Fruit fly (Drosophila melanogaster) whole organism, embryonic: ENCODE measurements around the gene trk.
A peak's percentile ranks its signal among the peaks of the same experiment; 100 is the strongest.

Experiments
- CG12155 ChIP-seq: fragments of 200-800 bp; sonication (Bioruptor generic); optimal IDR thresholded peaks from 3 replicates; lab custom pipeline; 2016; ENCODE audit warnings: missing biosample characterization, missing genetic modification characterization
- CG13424 ChIP-seq: fragments of 200-800 bp; sonication (Bioruptor generic); optimal IDR thresholded peaks from 2 replicates; lab custom pipeline; 2019; ENCODE audit warnings: missing biosample characterization, mild to moderate bottlenecking, missing genetic modification characterization, moderate library complexity
- CG14050 ChIP-seq: fragments of 200-800 bp; sonication (Bioruptor generic); IDR thresholded peaks from 3 replicates; pipeline ENCODE4 v1.3.6; 2022; ENCODE audit warnings: missing biosample characterization, missing genetic modification characterization
- CG14710 ChIP-seq: fragments of 200-800 bp; sonication (Bioruptor generic); optimal IDR thresholded peaks from 3 replicates; lab custom pipeline; 2019; ENCODE audit warnings: missing biosample characterization, mild to moderate bottlenecking, missing genetic modification characterization, moderate library complexity
- CG1792 ChIP-seq: fragments of 200-800 bp; sonication (Bioruptor generic); optimal IDR thresholded peaks from 2 replicates; lab custom pipeline; 2016; ENCODE audit warnings: missing biosample characterization, missing genetic modification characterization
- CG18599 ChIP-seq: fragments of 200-800 bp; sonication (Bioruptor generic); optimal IDR thresholded peaks from 3 replicates; lab custom pipeline; 2017; ENCODE audit warnings: missing biosample characterization, missing genetic modification characterization, mild to moderate bottlenecking, moderate library complexity, missing genetic modification reagents
- CG18764 ChIP-seq: fragments of 200-800 bp; sonication (Bioruptor generic); optimal IDR thresholded peaks from 3 replicates; lab custom pipeline; 2016; ENCODE audit warnings: missing biosample characterization, missing genetic modification characterization
- CG30020 ChIP-seq: fragments of 200-800 bp; optimal IDR thresholded peaks from 2 replicates; lab custom pipeline; 2019; ENCODE audit warnings: missing biosample characterization, mild to moderate bottlenecking, missing genetic modification characterization, moderate library complexity
- CG30403 ChIP-seq: fragments of 200-800 bp; sonication (Bioruptor generic); optimal IDR thresholded peaks from 3 replicates; lab custom pipeline; 2016; ENCODE audit warnings: missing biosample characterization, missing genetic modification characterization
- CG31388 ChIP-seq: fragments of 200-800 bp; sonication (Bioruptor generic); optimal IDR thresholded peaks from 2 replicates; lab custom pipeline; 2016; ENCODE audit warnings: missing biosample characterization, missing genetic modification characterization
- CG7928 ChIP-seq: fragments of 200-800 bp; sonication (Bioruptor generic); optimal IDR thresholded peaks from 2 replicates; lab custom pipeline; 2017; ENCODE audit warnings: missing biosample characterization, mild to moderate bottlenecking, missing genetic modification characterization
- CoRest ChIP-seq: fragments of 200-800 bp; sonication (Bioruptor generic); optimal IDR thresholded peaks from 3 replicates; lab custom pipeline; 2018; ENCODE audit warnings: missing biosample characterization, mild to moderate bottlenecking, missing genetic modification characterization, moderate library complexity
- Dad ChIP-seq: fragments of 200-800 bp; sonication (Bioruptor generic); optimal IDR thresholded peaks from 3 replicates; lab custom pipeline; 2016; ENCODE audit warnings: missing biosample characterization, missing genetic modification characterization
- Dbx ChIP-seq: fragments of 200-800 bp; sonication (Bioruptor generic); IDR thresholded peaks from 3 replicates; pipeline ENCODE4 v1.3.6; 2022; ENCODE audit warnings: missing biosample characterization, missing genetic modification characterization
- Eip74EF ChIP-seq, 2 experiments: fragments of 200-800 bp in 1 of 2; fragments of >200 bp in 1 of 2; sonication (Bioruptor generic) in 1 of 2; optimal IDR thresholded peaks; 2 replicates each; lab custom pipeline; 2017 to 2019; ENCODE audit warnings: missing biosample characterization in 2 of 2, missing genetic modification characterization in 2 of 2, mild to moderate bottlenecking in 1 of 2, moderate library complexity in 1 of 2
- Elba2 ChIP-seq: fragments of 200-800 bp; sonication (Bioruptor generic); optimal IDR thresholded peaks from 3 replicates; lab custom pipeline; 2016; ENCODE audit warnings: missing biosample characterization, missing genetic modification characterization
- Fer2 ChIP-seq: fragments of 200-800 bp; sonication (Bioruptor generic); optimal IDR thresholded peaks from 2 replicates; lab custom pipeline; 2018; ENCODE audit warnings: missing biosample characterization, mild to moderate bottlenecking, missing genetic modification characterization, moderate library complexity
- H2.0 ChIP-seq: fragments of 200-800 bp; sonication (Bioruptor generic); IDR thresholded peaks from 2 replicates; pipeline ENCODE4 v1.3.6; 2022; ENCODE audit warnings: missing biosample characterization, missing genetic modification characterization
- HLH4C ChIP-seq: fragments of 200-800 bp; sonication (Bioruptor generic); IDR thresholded peaks from 3 replicates; pipeline ENCODE4 v1.3.6; 2022; ENCODE audit warnings: missing biosample characterization, missing genetic modification characterization; ENCODE audit not compliant: partially characterized antibody
- Lim3 ChIP-seq: fragments of 200-800 bp; sonication (Bioruptor generic); IDR thresholded peaks from 2 replicates; pipeline ENCODE4 v1.3.6; 2022; ENCODE audit warnings: missing biosample characterization, missing genetic modification characterization
- Nf-YA ChIP-seq: fragments of 200-800 bp; sonication (Bioruptor generic); IDR thresholded peaks from 2 replicates; pipeline ENCODE4 v1.3.6; 2022; ENCODE audit warnings: missing biosample characterization, missing genetic modification characterization
- PHDP ChIP-seq: fragments of 200-800 bp; sonication (Bioruptor generic); optimal IDR thresholded peaks from 3 replicates; lab custom pipeline; 2018; ENCODE audit warnings: missing biosample characterization, mild to moderate bottlenecking, missing genetic modification characterization, moderate library complexity
- Scr ChIP-seq: fragments of 200-800 bp; sonication (Bioruptor generic); IDR thresholded peaks from 2 replicates; pipeline ENCODE4 v1.3.6; 2022; ENCODE audit warnings: missing biosample characterization, missing genetic modification characterization; ENCODE audit not compliant: partially characterized antibody
- Side ChIP-seq: fragments of 200-800 bp; sonication (Bioruptor generic); optimal IDR thresholded peaks from 2 replicates; lab custom pipeline; 2016; ENCODE audit warnings: missing biosample characterization, missing genetic modification characterization
- Spps ChIP-seq: fragments of 200-800 bp; sonication (Bioruptor generic); optimal IDR thresholded peaks from 2 replicates; lab custom pipeline; 2018; ENCODE audit warnings: missing biosample characterization, mild to moderate bottlenecking, missing genetic modification characterization
- Sry-β ChIP-seq: fragments of 200-800 bp; sonication (Bioruptor generic); optimal IDR thresholded peaks from 2 replicates; lab custom pipeline; 2018; ENCODE audit warnings: missing biosample characterization, mild to moderate bottlenecking, missing genetic modification characterization, moderate library complexity
- Ssrp ChIP-seq: fragments of 200-800 bp; sonication (Bioruptor generic); optimal IDR thresholded peaks from 2 replicates; lab custom pipeline; 2018; ENCODE audit warnings: missing biosample characterization, mild to moderate bottlenecking, missing genetic modification characterization, moderate library complexity
- cad ChIP-seq: fragments of >200 bp; optimal IDR thresholded peaks from 2 replicates; lab custom pipeline; 2017; ENCODE audit warnings: missing biosample characterization, missing genetic modification characterization
- ci ChIP-seq: fragments of 200-800 bp; sonication (Bioruptor generic); IDR thresholded peaks from 3 replicates; pipeline ENCODE4 v1.3.6; 2022; ENCODE audit warnings: missing biosample characterization, missing genetic modification characterization
- dm ChIP-seq: fragments of 200-800 bp; sonication (Bioruptor generic); optimal IDR thresholded peaks from 3 replicates; lab custom pipeline; 2016; ENCODE audit warnings: missing biosample characterization, missing genetic modification characterization
- exex ChIP-seq: fragments of 200-800 bp; sonication (Bioruptor generic); optimal IDR thresholded peaks from 4 replicates; lab custom pipeline; 2018; ENCODE audit warnings: missing biosample characterization, mild to moderate bottlenecking, missing genetic modification characterization, moderate library complexity
- fd102C ChIP-seq: fragments of 200-800 bp; sonication (Bioruptor generic); optimal IDR thresholded peaks from 2 replicates; lab custom pipeline; 2018; ENCODE audit warnings: missing biosample characterization, mild to moderate bottlenecking, missing genetic modification characterization, moderate library complexity
- gcm2 ChIP-seq: fragments of 200-800 bp; sonication (Bioruptor generic); optimal IDR thresholded peaks from 2 replicates; lab custom pipeline; 2016; ENCODE audit warnings: missing biosample characterization, missing genetic modification characterization
- kah ChIP-seq: fragments of 200-800 bp; sonication (Bioruptor generic); optimal IDR thresholded peaks from 2 replicates; lab custom pipeline; 2018; ENCODE audit warnings: missing biosample characterization, mild to moderate bottlenecking, missing genetic modification characterization
- lov ChIP-seq, 2 experiments: fragments of 200-800 bp in 1 of 2; fragments of >200 bp in 1 of 2; sonication (Bioruptor generic) in 1 of 2; IDR thresholded peaks in 1 of 2; optimal IDR thresholded peaks in 1 of 2; 2 replicates in 1 of 2; 3 replicates in 1 of 2; pipeline versions ENCODE4 v1.3.6 to Lab custom; 2017 to 2022; ENCODE audit warnings: missing biosample characterization in 1 of 2, missing genetic modification characterization in 1 of 2
- odd ChIP-seq: fragments of 200-800 bp; sonication (Bioruptor generic); optimal IDR thresholded peaks from 2 replicates; lab custom pipeline; 2017; ENCODE audit warnings: missing biosample characterization, mild to moderate bottlenecking, missing genetic modification characterization
- sens ChIP-seq: fragments of 200-800 bp; sonication (Bioruptor generic); peaks from one replicate; lab custom pipeline; 2016; ENCODE audit warnings: missing biosample characterization, missing genetic modification characterization
- sim ChIP-seq: fragments of 200-800 bp; sonication (Bioruptor generic); IDR thresholded peaks from 2 replicates; pipeline ENCODE4 v1.3.6; 2022; ENCODE audit warnings: missing biosample characterization, missing genetic modification characterization
- sima ChIP-seq: fragments of 200-800 bp; sonication (Bioruptor generic); optimal IDR thresholded peaks from 2 replicates; lab custom pipeline; 2016; ENCODE audit warnings: missing biosample characterization, missing genetic modification characterization
- slp2 ChIP-seq: fragments of 200-800 bp; sonication (Bioruptor generic); optimal IDR thresholded peaks from 2 replicates; lab custom pipeline; 2016; ENCODE audit warnings: missing biosample characterization, missing genetic modification characterization
- sqz ChIP-seq: fragments of 200-800 bp; sonication (Bioruptor generic); optimal IDR thresholded peaks from 3 replicates; lab custom pipeline; 2018; ENCODE audit warnings: missing biosample characterization, mild to moderate bottlenecking, missing genetic modification characterization
- stc ChIP-seq: fragments of 200-800 bp; sonication (Bioruptor generic); IDR thresholded peaks from 2 replicates; pipeline ENCODE4 v1.3.6; 2022; ENCODE audit warnings: missing biosample characterization, missing genetic modification characterization
- stwl ChIP-seq: fragments of 200-800 bp; sonication (Bioruptor generic); optimal IDR thresholded peaks from 3 replicates; lab custom pipeline; 2018; ENCODE audit warnings: missing biosample characterization, mild to moderate bottlenecking, missing genetic modification characterization, moderate library complexity
- tin ChIP-seq: fragments of 200-800 bp; sonication (Bioruptor generic); optimal IDR thresholded peaks from 3 replicates; lab custom pipeline; 2016; ENCODE audit warnings: missing biosample characterization, missing genetic modification characterization
- tio ChIP-seq: fragments of 200-800 bp; sonication (Bioruptor generic); optimal IDR thresholded peaks from 2 replicates; lab custom pipeline; 2017; ENCODE audit warnings: missing biosample characterization, missing genetic modification characterization, inconsistent platforms
- tna ChIP-seq: fragments of 200-800 bp; sonication (Bioruptor generic); IDR thresholded peaks from 2 replicates; pipeline ENCODE4 v1.3.6; 2022; ENCODE audit warnings: missing biosample characterization, missing genetic modification characterization; ENCODE audit not compliant: partially characterized antibody
- vnd ChIP-seq: fragments of 200-800 bp; sonication (Bioruptor generic); IDR thresholded peaks from 3 replicates; pipeline ENCODE4 v1.3.6; 2022; ENCODE audit warnings: missing biosample characterization, missing genetic modification characterization; ENCODE audit not compliant: partially characterized antibody

The trk gene

DNA sequence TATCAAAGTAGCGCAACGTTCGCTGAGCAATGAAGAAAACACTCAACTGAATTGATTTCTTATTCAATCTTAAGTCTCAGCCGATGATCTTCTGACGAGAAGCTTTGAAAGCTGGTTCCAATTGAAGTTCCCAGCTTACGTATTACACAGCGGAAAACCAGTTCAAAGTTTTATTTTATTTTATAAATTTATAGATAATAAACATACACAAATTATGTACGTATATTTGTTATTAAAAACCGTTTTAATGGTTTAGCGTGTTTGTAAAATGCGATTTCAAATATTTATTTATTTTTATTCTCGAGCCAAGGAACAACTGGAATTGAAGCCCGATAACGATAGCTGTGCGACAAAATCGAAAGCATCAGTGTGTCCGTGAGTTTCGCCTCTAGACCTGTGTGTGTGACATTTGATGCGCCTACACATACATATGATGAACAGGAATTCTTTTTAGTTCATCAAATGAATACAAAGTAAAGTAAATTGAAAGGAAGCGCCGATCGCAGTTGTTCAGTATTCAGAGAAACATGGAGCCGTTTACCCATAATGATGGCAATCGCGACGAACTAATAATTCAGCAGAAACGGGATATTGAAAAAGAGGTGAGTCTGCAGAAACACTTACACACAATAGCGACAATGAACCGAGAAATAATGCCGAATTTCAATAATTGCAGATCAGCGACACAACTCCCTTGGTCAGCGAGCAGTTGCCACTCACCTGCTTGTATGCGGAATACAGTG, 34.6 kb upstream of the trk start, which contains the start of the genes CG5390 and CG4968 (continued):
- TF ChIP-seq H2.0 (GFP tag; lab: Robert Waterston, UW) (peak; percentile 64), CoRest (tag; lab: Kevin White, UChicago) (peak; percentile 79), tin (GFP tag; lab: Kevin White, UChicago) (peak; percentile 46), CG13424 (tag; lab: Kevin White, UChicago) (peak; percentile 82), CG1792 (GFP tag; lab: Kevin White, UChicago) (no peak), CG31388 (no peak), Scr (GFP tag; lab: Robert Waterston, UW) (peak; percentile 35; the same call in 1 of the 2 replicates), sima (no peak), Elba2 (GFP tag; lab: Kevin White, UChicago) (no peak), odd (GFP tag; lab: Kevin White, UChicago) (peak; percentile 56), tna (GFP tag; lab: Robert Waterston, UW) (no peak), sqz (peak; percentile 43), CG14050 (peak; percentile 30; the same call in 1 of the 3 replicates), Fer2 (tag; lab: Kevin White, UChicago) (peak; percentile 59), dm (GFP tag; lab: Kevin White, UChicago) (no peak), CG7928 (peak; percentile 45), Sry-β (GFP tag; lab: Kevin White, UChicago) (peak; percentile 1), exex (tag; lab: Kevin White, UChicago) (peak; percentile 48), slp2 (GFP tag; lab: Kevin White, UChicago) (no peak), kah (GFP tag; lab: Kevin White, UChicago) (no peak), stc (GFP tag; lab: Robert Waterston, UW) (peak; percentile 53; the same call in 1 of the 2 replicates), lov (optimal IDR thresholded peaks at IDR 0.05; lab: Kevin White, UChicago) (no peak), lov (GFP tag; IDR thresholded peaks at IDR 0.05; lab: Robert Waterston, UW) (no peak), HLH4C (peak; percentile 48; the same call in 1 of the 3 replicates), cad (GFP tag; lab: Kevin White, UChicago) (no peak), ci (GFP tag; lab: Robert Waterston, UW) (peak; percentile 81; the same call in 2 of the 3 replicates), CG18764 (GFP tag; lab: Kevin White, UChicago) (no peak), sens (GFP tag; lab: Kevin White, UChicago) (peak; percentile 81), Side (GFP tag; lab: Kevin White, UChicago) (peak; percentile 24), gcm2 (GFP tag; lab: Kevin White, UChicago) (peak; percentile 20), CG12155 (GFP tag; lab: Kevin White, UChicago) (peak; percentile 67), stwl (tag; lab: Kevin White, UChicago) (peak; percentile 87), Dbx (peak; percentile 58; the same call in 1 of the 3 replicates), CG18599 (peak; percentile 79), vnd (GFP tag; lab: Robert Waterston, UW) (no peak), Lim3 (no peak), Nf-YA (GFP tag; lab: Robert Waterston, UW) (peak; percentile 47; the same call in 1 of the 2 replicates), CG30020 (tag; lab: Kevin White, UChicago) (peak; percentile 94), CG14710 (tag; lab: Kevin White, UChicago) (peak; percentile 70), tio (GFP tag; lab: Kevin White, UChicago) (peak; percentile 22), Ssrp (tag; lab: Kevin White, UChicago) (peak; percentile 49), Eip74EF (GFP tag; optimal IDR thresholded peaks at IDR 0.05; lab: Kevin White, UChicago) (peak in 1 of 2 experiments; percentile 46), CG30403 (GFP tag; lab: Kevin White, UChicago) (peak; percentile 73), Spps (tag; lab: Kevin White, UChicago) (peak; percentile 44), sim (GFP tag; lab: Robert Waterston, UW) (no peak), fd102C (no peak), Dad (GFP tag; lab: Kevin White, UChicago) (peak; percentile 8), PHDP (tag; lab: Kevin White, UChicago) (peak; percentile 80)
